Worm (Caenorhabditis elegans) whole organism, mixed stage, embryonic: ENCODE data around the gene srw-87.

Source experiments
- M03D4.4 ChIP-seq: sonication (generic microtip); optimal IDR thresholded peaks from 2 replicates; lab custom pipeline; 2017; ENCODE audit warnings: mild to moderate bottlenecking, missing genetic modification characterization, missing compliant biosample characterization
- bed-3 ChIP-seq: fragments of 200-800 bp; sonication (Bioruptor generic); optimal IDR thresholded peaks from 3 replicates; lab custom pipeline; 2018; ENCODE audit warnings: mild to moderate bottlenecking, missing genetic modification characterization, moderate library complexity, missing compliant biosample characterization
- blmp-1 ChIP-seq: fragments of 150-350 bp; optimal IDR thresholded peaks from 2 replicates; lab custom pipeline; 2014; ENCODE audit warnings: missing biosample characterization, missing genetic modification characterization
- ceh-39 ChIP-seq: fragments of 150-350 bp; optimal IDR thresholded peaks from 2 replicates; lab custom pipeline; 2014; ENCODE audit warnings: missing biosample characterization, missing genetic modification characterization
- ceh-43 ChIP-seq: fragments of 200-800 bp; sonication (Bioruptor generic); optimal IDR thresholded peaks from 2 replicates; lab custom pipeline; 2018; ENCODE audit warnings: mild to moderate bottlenecking, missing genetic modification characterization, moderate library complexity, missing compliant biosample characterization
- ceh-83 ChIP-seq: fragments of 200-800 bp; sonication (Bioruptor generic); optimal IDR thresholded peaks from 2 replicates; lab custom pipeline; 2018; ENCODE audit warnings: mild to moderate bottlenecking, missing genetic modification characterization, missing compliant biosample characterization
- ces-1 ChIP-seq: fragments of 150-350 bp; optimal IDR thresholded peaks from 2 replicates; lab custom pipeline; 2014; ENCODE audit warnings: missing biosample characterization, missing genetic modification reagents, missing genetic modification characterization
- cnd-1 ChIP-seq: fragments of 200-800 bp; sonication (Bioruptor generic); optimal IDR thresholded peaks from 2 replicates; lab custom pipeline; 2018; ENCODE audit warnings: mild to moderate bottlenecking, missing genetic modification characterization, missing compliant biosample characterization
- drap-1 ChIP-seq: fragments of 200-800 bp; sonication (Bioruptor generic); optimal IDR thresholded peaks from 3 replicates; lab custom pipeline; 2018; ENCODE audit warnings: mild to moderate bottlenecking, missing genetic modification characterization, missing compliant biosample characterization
- elt-1 ChIP-seq: sonication (generic microtip); optimal IDR thresholded peaks from 2 replicates; lab custom pipeline; 2017; ENCODE audit warnings: missing genetic modification characterization, mild to moderate bottlenecking, missing compliant biosample characterization, antibody characterized with exemption, moderate library complexity, borderline replicate concordance; ENCODE audit not compliant: insufficient read depth
- elt-3 ChIP-seq: fragments of 150-350 bp; optimal IDR thresholded peaks from 2 replicates; lab custom pipeline; 2014; ENCODE audit warnings: missing biosample characterization, missing genetic modification characterization
- flh-1 ChIP-seq: fragments of 200-800 bp; sonication (Bioruptor generic); optimal IDR thresholded peaks from 2 replicates; lab custom pipeline; 2018; ENCODE audit warnings: mild to moderate bottlenecking, missing genetic modification characterization, moderate library complexity, missing compliant biosample characterization
- ham-2 ChIP-seq: fragments of 200-800 bp; sonication (Bioruptor generic); optimal IDR thresholded peaks from 2 replicates; lab custom pipeline; 2018; ENCODE audit warnings: mild to moderate bottlenecking, missing genetic modification characterization, missing compliant biosample characterization
- hlh-1 ChIP-seq: fragments of 150-350 bp; optimal IDR thresholded peaks from 2 replicates; lab custom pipeline; 2014; ENCODE audit warnings: missing biosample characterization, missing genetic modification reagents, missing genetic modification characterization
- lin-13 ChIP-seq: fragments of 150-350 bp; optimal IDR thresholded peaks from 2 replicates; lab custom pipeline; 2014; ENCODE audit warnings: missing biosample characterization, missing genetic modification characterization
- lin-32 ChIP-seq: fragments of 200-800 bp; sonication (Bioruptor generic); optimal IDR thresholded peaks from 2 replicates; lab custom pipeline; 2018; ENCODE audit warnings: mild to moderate bottlenecking, missing genetic modification characterization, missing compliant biosample characterization
- lsy-2 ChIP-seq: fragments of 150-350 bp; optimal IDR thresholded peaks from 2 replicates; lab custom pipeline; 2014; ENCODE audit warnings: missing biosample characterization, missing genetic modification characterization
- mab-5 ChIP-seq: fragments of 150-350 bp; optimal IDR thresholded peaks from 2 replicates; lab custom pipeline; 2014; ENCODE audit warnings: missing biosample characterization, missing genetic modification characterization
- mep-1 ChIP-seq: fragments of 150-350 bp; optimal IDR thresholded peaks from 2 replicates; lab custom pipeline; 2017; ENCODE audit warnings: missing biosample characterization, missing genetic modification reagents, missing genetic modification characterization, inconsistent platforms
- mls-2 ChIP-seq: sonication (generic microtip); optimal IDR thresholded peaks from 2 replicates; lab custom pipeline; 2016; ENCODE audit warnings: mild to moderate bottlenecking, missing genetic modification characterization, moderate library complexity, missing compliant biosample characterization
- nhr-12 ChIP-seq: fragments of 150-350 bp; optimal IDR thresholded peaks from 2 replicates; lab custom pipeline; 2014; ENCODE audit warnings: missing biosample characterization, missing genetic modification characterization
- nhr-2 ChIP-seq: fragments of 150-350 bp; optimal IDR thresholded peaks from 2 replicates; lab custom pipeline; 2014; ENCODE audit warnings: missing biosample characterization, missing genetic modification characterization
- nhr-237 ChIP-seq: fragments of 150-350 bp; optimal IDR thresholded peaks from 2 replicates; lab custom pipeline; 2014; ENCODE audit warnings: missing biosample characterization, missing genetic modification characterization
- nhr-28 ChIP-seq: fragments of 150-350 bp; optimal IDR thresholded peaks from 2 replicates; lab custom pipeline; 2014; ENCODE audit warnings: missing biosample characterization, missing genetic modification characterization
- nhr-76 ChIP-seq: sonication (generic microtip); optimal IDR thresholded peaks from 2 replicates; lab custom pipeline; 2017; ENCODE audit warnings: missing biosample characterization, missing genetic modification characterization
- pha-4 ChIP-seq: fragments of 150-350 bp; optimal IDR thresholded peaks from 2 replicates; lab custom pipeline; 2018; ENCODE audit warnings: missing biosample characterization, missing genetic modification reagents, missing genetic modification characterization
- sem-2 ChIP-seq: fragments of 200-800 bp; sonication (Bioruptor generic); optimal IDR thresholded peaks from 2 replicates; lab custom pipeline; 2018; ENCODE audit warnings: mild to moderate bottlenecking, missing genetic modification characterization, missing compliant biosample characterization
- sptf-1 ChIP-seq: sonication (generic microtip); optimal IDR thresholded peaks from 2 replicates; lab custom pipeline; 2017; ENCODE audit warnings: mild to moderate bottlenecking, missing genetic modification characterization, moderate library complexity, missing compliant biosample characterization
- unc-120 ChIP-seq: sonication (generic microtip); optimal IDR thresholded peaks from 2 replicates; lab custom pipeline; 2017; ENCODE audit warnings: missing genetic modification characterization, missing compliant biosample characterization; ENCODE audit not compliant: poor library complexity, severe bottlenecking
- unc-39 ChIP-seq: fragments of 150-350 bp; optimal IDR thresholded peaks from 2 replicates; lab custom pipeline; 2014; ENCODE audit warnings: missing biosample characterization, missing genetic modification characterization
- unc-62 ChIP-seq: fragments of 150-350 bp; optimal IDR thresholded peaks from 2 replicates; lab custom pipeline; 2014; ENCODE audit warnings: missing biosample characterization, missing genetic modification reagents, missing genetic modification characterization
- zip-8 ChIP-seq: fragments of 150-350 bp; optimal IDR thresholded peaks from 2 replicates; lab custom pipeline; 2014; ENCODE audit warnings: missing biosample characterization, missing genetic modification characterization
- ztf-11 ChIP-seq: fragments of 150-350 bp; optimal IDR thresholded peaks from 2 replicates; lab custom pipeline; 2014; ENCODE audit warnings: missing biosample characterization, missing genetic modification characterization

The srw-87 gene

ce11 chrV:16352282-16352681, 15.9 kb downstream of the srw-87 start:
- TF ChIP-seq bed-3 (GFP tag; lab: Kevin White, UChicago) (no peak), unc-62 (GFP tag; lab: Kevin White, UChicago) (peak; percentile 12), M03D4.4 (tag; lab: Kevin White, UChicago) (no peak), unc-120 (peak; percentile 67), hlh-1 (tag; lab: Kevin White, UChicago) (peak; percentile 39)

ce11 chrV:16354675-16355074, 18.2 kb downstream of the srw-87 start:
- no peak for TF ChIP-seq unc-120
- TF ChIP-seq nhr-12 (tag; lab: Kevin White, UChicago), result no peak
- no peak for TF ChIP-seq ces-1
- no peak for TF ChIP-seq zip-8 (tag; lab: Kevin White, UChicago)
- no peak for TF ChIP-seq sptf-1
- TF ChIP-seq elt-1 (tag; lab: Kevin White, UChicago), result no peak
- TF ChIP-seq lin-32, result no peak
- no peak for TF ChIP-seq flh-1
- TF ChIP-seq, all 35 proteins: peak for 0

ce11 chrV:16355941-16356340, 19.5 kb downstream of the srw-87 start:
- TF ChIP-seq ceh-83 (GFP tag; lab: Kevin White, UChicago), result no peak
- peak; percentile 77 for TF ChIP-seq mls-2 (tag; lab: Kevin White, UChicago)
- peak; percentile 58 for TF ChIP-seq elt-3 (tag; lab: Kevin White, UChicago)
- TF ChIP-seq hlh-1 (tag; lab: Kevin White, UChicago), result peak; percentile 22
- peak; percentile 33 for TF ChIP-seq cnd-1
- TF ChIP-seq lsy-2 (tag; lab: Kevin White, UChicago), result peak; percentile 22
- peak; percentile 42 for TF ChIP-seq mep-1 (tag; lab: Kevin White, UChicago)
- TF ChIP-seq ceh-39, result peak; percentile 49
- no peak for TF ChIP-seq nhr-76 (tag; lab: Kevin White, UChicago)
- TF ChIP-seq ces-1, result peak; percentile 76
- peak; percentile 42 for TF ChIP-seq blmp-1 (tag; lab: Kevin White, UChicago)
- peak; percentile 85 for TF ChIP-seq nhr-2 (tag; lab: Kevin White, UChicago)
- no peak for TF ChIP-seq flh-1
- TF ChIP-seq lin-13 (tag; lab: Kevin White, UChicago), result peak; percentile 42
- TF ChIP-seq ceh-43 (GFP tag; lab: Kevin White, UChicago), result no peak
- TF ChIP-seq nhr-12 (tag; lab: Kevin White, UChicago), result no peak
- TF ChIP-seq nhr-237, result peak; percentile 51
- peak; percentile 8 for TF ChIP-seq M03D4.4 (tag; lab: Kevin White, UChicago)
- TF ChIP-seq ham-2 (GFP tag; lab: Kevin White, UChicago), result peak; percentile 55
- TF ChIP-seq ztf-11, result peak; percentile 51
- TF ChIP-seq sptf-1, result peak; percentile 65
- peak; percentile 37 for TF ChIP-seq drap-1 (GFP tag; lab: Kevin White, UChicago)
- TF ChIP-seq nhr-28 (tag; lab: Kevin White, UChicago), result no peak
- TF ChIP-seq unc-62 (GFP tag; lab: Kevin White, UChicago), result peak; percentile 47
- peak; percentile 70 for TF ChIP-seq pha-4 (tag; lab: Kevin White, UChicago)
- TF ChIP-seq unc-120, result peak; percentile 59

ce11 chrV:16356798-16357197, 20.4 kb downstream of the srw-87 start:
- TF ChIP-seq pha-4 (tag; lab: Kevin White, UChicago) (no peak), blmp-1 (tag; lab: Kevin White, UChicago) (no peak), nhr-12 (tag; lab: Kevin White, UChicago) (no peak), zip-8 (tag; lab: Kevin White, UChicago) (no peak), sem-2 (GFP tag; lab: Kevin White, UChicago) (no peak), ceh-43 (GFP tag; lab: Kevin White, UChicago) (no peak), nhr-2 (tag; lab: Kevin White, UChicago) (no peak), unc-39 (tag; lab: Kevin White, UChicago) (no peak), drap-1 (GFP tag; lab: Kevin White, UChicago) (no peak), ces-1 (no peak), bed-3 (GFP tag; lab: Kevin White, UChicago) (no peak), ham-2 (GFP tag; lab: Kevin White, UChicago) (no peak), flh-1 (no peak), mab-5 (tag; lab: Kevin White, UChicago) (no peak)
